Fruit fly (Drosophila melanogaster) whole organism, embryonic: ENCODE data around the gene CG4293.

Source experiments
- Adf1 ChIP-seq: fragments of 200-800 bp; sonication (Bioruptor generic); IDR thresholded peaks from 2 replicates; pipeline ENCODE4 v1.3.6; 2022; ENCODE audit warnings: missing biosample characterization, missing genetic modification characterization
- Atf6 ChIP-seq: fragments of 200-800 bp; sonication (Bioruptor generic); IDR thresholded peaks from 2 replicates; pipeline ENCODE4 v1.3.6; 2022; ENCODE audit warnings: missing biosample characterization, missing genetic modification characterization
- BtbVII ChIP-seq: fragments of 200-800 bp; sonication (Bioruptor generic); optimal IDR thresholded peaks from 3 replicates; lab custom pipeline; 2017; ENCODE audit warnings: missing biosample characterization, mild to moderate bottlenecking, missing genetic modification characterization
- CG14667 ChIP-seq: fragments of 200-800 bp; sonication (Bioruptor generic); IDR thresholded peaks from 2 replicates; pipeline ENCODE4 v1.3.6; 2022; ENCODE audit warnings: missing biosample characterization, missing genetic modification characterization
- CG15514 ChIP-seq: fragments of 200-800 bp; sonication (Bioruptor generic); optimal IDR thresholded peaks from 3 replicates; lab custom pipeline; 2017; ENCODE audit warnings: missing biosample characterization, missing genetic modification characterization, mild to moderate bottlenecking, moderate library complexity, missing genetic modification reagents
- CG16815 ChIP-seq: fragments of 200-800 bp; sonication (Bioruptor generic); optimal IDR thresholded peaks from 3 replicates; lab custom pipeline; 2017; ENCODE audit warnings: missing biosample characterization, mild to moderate bottlenecking, missing genetic modification characterization
- CG17361 ChIP-seq: fragments of 200-800 bp; sonication (Bioruptor generic); IDR thresholded peaks from 3 replicates; pipeline ENCODE4 v1.3.6; 2022; ENCODE audit warnings: missing biosample characterization, missing genetic modification characterization
- CG2199 ChIP-seq: fragments of 200-800 bp; sonication (Bioruptor generic); IDR thresholded peaks from 3 replicates; pipeline ENCODE4 v1.3.6; 2022; ENCODE audit warnings: missing biosample characterization, missing genetic modification characterization
- CG2712 ChIP-seq: fragments of 200-800 bp; optimal IDR thresholded peaks from 3 replicates; lab custom pipeline; 2019; ENCODE audit warnings: missing biosample characterization, mild to moderate bottlenecking, missing genetic modification characterization, moderate library complexity
- CG4360 ChIP-seq: fragments of 200-800 bp; sonication (Bioruptor generic); IDR thresholded peaks from 2 replicates; pipeline ENCODE4 v1.3.6; 2022; ENCODE audit warnings: missing biosample characterization, missing genetic modification characterization
- CG4424 ChIP-seq: fragments of 200-800 bp; sonication (Bioruptor generic); optimal IDR thresholded peaks from 3 replicates; lab custom pipeline; 2016; ENCODE audit warnings: missing biosample characterization, missing genetic modification characterization
- CG4707 ChIP-seq: fragments of 200-800 bp; sonication (Bioruptor generic); optimal IDR thresholded peaks from 2 replicates; lab custom pipeline; 2018; ENCODE audit warnings: missing biosample characterization, mild to moderate bottlenecking, missing genetic modification characterization, moderate library complexity
- CG4730 ChIP-seq: fragments of 200-800 bp; sonication (Bioruptor generic); IDR thresholded peaks from 2 replicates; pipeline ENCODE4 v1.3.6; 2022; ENCODE audit warnings: missing biosample characterization, missing genetic modification characterization
- CG6765 ChIP-seq: fragments of 200-800 bp; sonication (Bioruptor generic); optimal IDR thresholded peaks from 3 replicates; lab custom pipeline; 2017; ENCODE audit warnings: missing biosample characterization, mild to moderate bottlenecking, missing genetic modification characterization
- CG7839 ChIP-seq: fragments of 200-800 bp; sonication (Bioruptor generic); optimal IDR thresholded peaks from 3 replicates; lab custom pipeline; 2018; ENCODE audit warnings: missing biosample characterization, mild to moderate bottlenecking, missing genetic modification characterization, moderate library complexity
- CG8290 ChIP-seq, 3 experiments: fragments of 200-800 bp; sonication (Bioruptor generic); optimal IDR thresholded peaks; 2 replicates each; lab custom pipeline; 2016 to 2019; ENCODE audit warnings: missing biosample characterization in 3 of 3, missing genetic modification characterization in 3 of 3, mild to moderate bottlenecking in 2 of 3, moderate library complexity in 1 of 3
- CG8359 ChIP-seq: fragments of 200-800 bp; sonication (Bioruptor generic); optimal IDR thresholded peaks from 2 replicates; lab custom pipeline; 2017; ENCODE audit warnings: missing biosample characterization, mild to moderate bottlenecking, missing genetic modification characterization, borderline replicate concordance
- Dfd ChIP-seq, 2 experiments: fragments of >200 bp; optimal IDR thresholded peaks; 2 replicates each; lab custom pipeline; 2017; ENCODE audit warnings: missing biosample characterization in 2 of 2, missing genetic modification characterization in 2 of 2
- Eip74EF ChIP-seq, 2 experiments: fragments of 200-800 bp in 1 of 2; fragments of >200 bp in 1 of 2; sonication (Bioruptor generic) in 1 of 2; optimal IDR thresholded peaks; 2 replicates each; lab custom pipeline; 2017 to 2019; ENCODE audit warnings: missing biosample characterization in 2 of 2, missing genetic modification characterization in 2 of 2, mild to moderate bottlenecking in 1 of 2, moderate library complexity in 1 of 2
- Ets65A ChIP-seq: fragments of 200-800 bp; sonication (Bioruptor generic); peaks from one replicate; lab custom pipeline; 2016; ENCODE audit warnings: missing biosample characterization, missing genetic modification characterization
- Fer3 ChIP-seq: fragments of 200-800 bp; sonication (Bioruptor generic); optimal IDR thresholded peaks from 2 replicates; lab custom pipeline; 2018; ENCODE audit warnings: missing biosample characterization, mild to moderate bottlenecking, missing genetic modification characterization, moderate library complexity
- GATAe ChIP-seq: fragments of 200-800 bp; sonication (Bioruptor generic); conservative IDR thresholded peaks from 2 replicates; pipeline ENCODE4 v1.3.6; 2022; ENCODE audit warnings: missing biosample characterization, missing genetic modification characterization
- Hand ChIP-seq: fragments of 200-800 bp; sonication (Bioruptor generic); optimal IDR thresholded peaks from 2 replicates; lab custom pipeline; 2017; ENCODE audit warnings: mild to moderate bottlenecking, missing biosample characterization, missing genetic modification reagents, missing genetic modification characterization
- Med ChIP-seq: fragments of 200-800 bp; sonication (Bioruptor generic); peaks from one replicate; lab custom pipeline; 2016; ENCODE audit warnings: missing biosample characterization, missing genetic modification characterization, mild to moderate bottlenecking, inconsistent platforms, moderate library complexity
- Side ChIP-seq: fragments of 200-800 bp; sonication (Bioruptor generic); optimal IDR thresholded peaks from 2 replicates; lab custom pipeline; 2016; ENCODE audit warnings: missing biosample characterization, missing genetic modification characterization
- Trl ChIP-seq, 3 experiments: fragments of >200 bp in 2 of 3; fragments of 200-800 bp in 1 of 3; sonication (Bioruptor generic) in 1 of 3; optimal IDR thresholded peaks; 2 replicates in 1 of 3; 3 replicates in 2 of 3; lab custom pipeline; 2016 to 2017; ENCODE audit warnings: missing biosample characterization in 1 of 3, missing genetic modification characterization in 1 of 3
- Vsx1 ChIP-seq: fragments of 200-800 bp; sonication (Bioruptor generic); optimal IDR thresholded peaks from 2 replicates; lab custom pipeline; 2017; ENCODE audit warnings: missing biosample characterization, mild to moderate bottlenecking, missing genetic modification characterization, missing genetic modification reagents
- Xbp1 ChIP-seq: fragments of 200-800 bp; sonication (Bioruptor generic); optimal IDR thresholded peaks from 3 replicates; lab custom pipeline; 2016; ENCODE audit warnings: missing biosample characterization, mild to moderate bottlenecking, missing genetic modification characterization
- ap ChIP-seq: fragments of 200-800 bp; sonication (Bioruptor generic); IDR thresholded peaks from 2 replicates; pipeline ENCODE4 v1.3.6; 2022; ENCODE audit warnings: missing biosample characterization, missing genetic modification characterization
- bab2 ChIP-seq: fragments of 200-800 bp; sonication (Bioruptor generic); optimal IDR thresholded peaks from 2 replicates; lab custom pipeline; 2016; ENCODE audit warnings: missing biosample characterization, missing genetic modification characterization
- br ChIP-seq: fragments of >200 bp; optimal IDR thresholded peaks from 2 replicates; lab custom pipeline; 2017
- bsh ChIP-seq, 2 experiments: fragments of 200-800 bp; sonication (Bioruptor generic); optimal IDR thresholded peaks; 2 replicates each; lab custom pipeline; 2017 to 2018; ENCODE audit warnings: mild to moderate bottlenecking in 2 of 2, missing biosample characterization in 2 of 2, missing genetic modification characterization in 2 of 2, moderate library complexity in 1 of 2
- caup ChIP-seq: fragments of 200-800 bp; sonication (Bioruptor generic); optimal IDR thresholded peaks from 3 replicates; lab custom pipeline; 2017; ENCODE audit warnings: missing biosample characterization, mild to moderate bottlenecking, missing genetic modification characterization, moderate library complexity; ENCODE audit not compliant: severe bottlenecking
- cg ChIP-seq: fragments of 200-800 bp; sonication (Bioruptor generic); optimal IDR thresholded peaks from 3 replicates; lab custom pipeline; 2019; ENCODE audit warnings: missing biosample characterization, mild to moderate bottlenecking, missing genetic modification characterization, moderate library complexity
- ci ChIP-seq: fragments of 200-800 bp; sonication (Bioruptor generic); IDR thresholded peaks from 3 replicates; pipeline ENCODE4 v1.3.6; 2022; ENCODE audit warnings: missing biosample characterization, missing genetic modification characterization
- crp ChIP-seq, 2 experiments: fragments of 200-800 bp; sonication (Bioruptor generic); optimal IDR thresholded peaks; 2 replicates in 1 of 2; 3 replicates in 1 of 2; lab custom pipeline; 2017; ENCODE audit warnings: missing biosample characterization in 2 of 2, missing genetic modification characterization in 2 of 2, mild to moderate bottlenecking in 1 of 2, moderate library complexity in 1 of 2
- eve ChIP-seq, 2 experiments: fragments of >200 bp; optimal IDR thresholded peaks; 2 replicates each; lab custom pipeline; 2017; ENCODE audit warnings: missing biosample characterization in 2 of 2, missing genetic modification characterization in 2 of 2
- fu2 ChIP-seq: fragments of 200-800 bp; sonication (Bioruptor generic); optimal IDR thresholded peaks from 2 replicates; lab custom pipeline; 2016; ENCODE audit warnings: missing biosample characterization, missing genetic modification characterization
- gem ChIP-seq: fragments of 200-800 bp; sonication (Bioruptor generic); optimal IDR thresholded peaks from 2 replicates; lab custom pipeline; 2019; ENCODE audit warnings: missing biosample characterization, mild to moderate bottlenecking, missing genetic modification characterization, moderate library complexity
- grau ChIP-seq: fragments of 200-800 bp; optimal IDR thresholded peaks from 3 replicates; lab custom pipeline; 2019; ENCODE audit warnings: missing biosample characterization, mild to moderate bottlenecking, missing genetic modification characterization, moderate library complexity
- gt ChIP-seq: fragments of 200-800 bp; sonication (Bioruptor generic); IDR thresholded peaks from 2 replicates; pipeline ENCODE4 v1.3.6; 2022; ENCODE audit warnings: missing biosample characterization, missing genetic modification characterization
- hb ChIP-seq: fragments of 200-800 bp; sonication (Bioruptor generic); IDR thresholded peaks from 3 replicates; pipeline ENCODE4 v1.3.6; 2022; ENCODE audit warnings: missing biosample characterization, missing genetic modification characterization; ENCODE audit not compliant: partially characterized antibody
- kah ChIP-seq: fragments of 200-800 bp; sonication (Bioruptor generic); optimal IDR thresholded peaks from 2 replicates; lab custom pipeline; 2018; ENCODE audit warnings: missing biosample characterization, mild to moderate bottlenecking, missing genetic modification characterization
- lilli ChIP-seq: fragments of 200-800 bp; sonication (Bioruptor generic); optimal IDR thresholded peaks from 3 replicates; lab custom pipeline; 2016; ENCODE audit warnings: missing biosample characterization, missing genetic modification characterization
- mld ChIP-seq: fragments of 200-800 bp; sonication (Bioruptor generic); IDR thresholded peaks from 3 replicates; pipeline ENCODE4 v1.3.6; 2022; ENCODE audit warnings: missing biosample characterization, missing genetic modification characterization; ENCODE audit not compliant: partially characterized antibody
- nau ChIP-seq: fragments of 200-800 bp; sonication (Bioruptor generic); optimal IDR thresholded peaks from 3 replicates; lab custom pipeline; 2017; ENCODE audit warnings: missing biosample characterization, mild to moderate bottlenecking, missing genetic modification characterization, missing genetic modification reagents
- sens ChIP-seq: fragments of 200-800 bp; sonication (Bioruptor generic); peaks from one replicate; lab custom pipeline; 2016; ENCODE audit warnings: missing biosample characterization, missing genetic modification characterization
- zf30C ChIP-seq: fragments of 200-800 bp; sonication (Bioruptor generic); optimal IDR thresholded peaks from 3 replicates; lab custom pipeline; 2018; ENCODE audit warnings: missing biosample characterization, mild to moderate bottlenecking, missing genetic modification characterization

Gene CG4293

DNA sequence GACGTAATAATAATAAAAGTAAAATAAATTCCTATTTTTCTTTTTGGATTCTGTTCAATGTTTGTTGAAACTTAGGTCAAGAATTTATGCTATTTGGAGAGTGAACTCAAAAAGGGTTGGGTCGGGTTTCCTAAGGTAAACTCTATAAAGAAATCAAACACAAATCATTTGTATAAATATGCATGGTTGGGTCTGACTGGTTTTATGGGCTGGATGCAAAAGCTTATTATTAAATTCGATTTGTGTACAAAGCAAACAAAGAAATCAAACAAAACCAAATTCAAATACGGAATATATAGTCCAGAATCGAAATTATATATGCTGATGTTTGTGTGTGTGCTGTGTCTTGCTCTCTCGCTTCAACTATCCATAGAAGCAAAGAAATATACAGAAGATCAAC lies 14.4 kb downstream of the CG4293 start (continued):
- no peak for TF ChIP-seq Trl (optimal IDR thresholded peaks at IDR 0.05; lab: Kevin White, UChicago)
- no peak for TF ChIP-seq Trl (GFP tag; optimal IDR thresholded peaks at IDR 0.05; lab: Kevin White, UChicago)
- peak; percentile 30 for TF ChIP-seq nau (GFP tag; lab: Kevin White, UChicago)
- TF ChIP-seq crp (GFP tag; optimal IDR thresholded peaks at IDR 0.05; lab: Kevin White, UChicago): no peak
- TF ChIP-seq bab2: peak; percentile 33
- TF ChIP-seq bsh (GFP tag; optimal IDR thresholded peaks at IDR 0.05; lab: Kevin White, UChicago): peak in 1 of 2 experiments; percentile 35
- TF ChIP-seq CG14667 (GFP tag; lab: Robert Waterston, UW): no peak
- peak; percentile 57 for TF ChIP-seq CG15514 (GFP tag; lab: Kevin White, UChicago)
- TF ChIP-seq CG8290 (GFP tag; optimal IDR thresholded peaks at IDR 0.05; lab: Kevin White, UChicago): no peak
- TF ChIP-seq CG8290 (tag; optimal IDR thresholded peaks at IDR 0.05; lab: Kevin White, UChicago): peak in 1 of 2 experiments; percentile 73
- peak in 1 of 2 experiments; percentile 7 for TF ChIP-seq Eip74EF (GFP tag; optimal IDR thresholded peaks at IDR 0.05; lab: Kevin White, UChicago)
- TF ChIP-seq CG6765 (GFP tag; lab: Kevin White, UChicago): peak; percentile 32
- no peak for TF ChIP-seq CG2712
- TF ChIP-seq grau (tag; lab: Kevin White, UChicago): peak; percentile 13
- peak; percentile 13 for TF ChIP-seq CG7839
- peak; percentile 17 for TF ChIP-seq BtbVII (GFP tag; lab: Kevin White, UChicago)
- no peak for TF ChIP-seq Dfd (GFP tag; optimal IDR thresholded peaks at IDR 0.05; lab: Kevin White, UChicago)
- TF ChIP-seq CG2199 (GFP tag; lab: Robert Waterston, UW): no peak
- peak; percentile 45 for TF ChIP-seq Fer3 (tag; lab: Kevin White, UChicago)
- TF ChIP-seq Adf1 (GFP tag; lab: Robert Waterston, UW): no peak
- no peak for TF ChIP-seq fu2 (GFP tag; lab: Kevin White, UChicago)
- peak; percentile 22; the same call in 1 of the 2 replicates for TF ChIP-seq Atf6 (GFP tag; lab: Robert Waterston, UW)
- peak; percentile 29 for TF ChIP-seq Vsx1 (GFP tag; lab: Kevin White, UChicago)
- TF ChIP-seq gt (GFP tag; lab: Robert Waterston, UW): no peak

dm6 chrX:512527-512926 lies 17.6 kb downstream of the CG4293 start:
- TF ChIP-seq bsh (GFP tag; optimal IDR thresholded peaks at IDR 0.05; lab: Kevin White, UChicago): peak in 1 of 2 experiments; percentile 40
- TF ChIP-seq br (lab: Kevin White, UChicago): no peak
- no peak for TF ChIP-seq GATAe (GFP tag; lab: Robert Waterston, UW)
- no peak for TF ChIP-seq hb
- peak; percentile 25 for TF ChIP-seq gem (tag; lab: Kevin White, UChicago)
- TF ChIP-seq caup (GFP tag; lab: Kevin White, UChicago): no peak
- no peak for TF ChIP-seq CG4424
- peak; percentile 4 for TF ChIP-seq lilli (GFP tag; lab: Kevin White, UChicago)
- TF ChIP-seq eve (GFP tag; optimal IDR thresholded peaks at IDR 0.05; lab: Kevin White, UChicago): peak in 1 of 2 experiments; percentile 37
- TF ChIP-seq CG8359: no peak
- TF ChIP-seq Hand (GFP tag; lab: Kevin White, UChicago): no peak
- TF ChIP-seq CG4360 (GFP tag; lab: Robert Waterston, UW): 0 out of 2 replicates have a peak, but pooled peaks have one; percentile 8
- TF ChIP-seq Ets65A (GFP tag; lab: Kevin White, UChicago): peak; percentile 89
- TF ChIP-seq Side (GFP tag; lab: Kevin White, UChicago): peak; percentile 6
- TF ChIP-seq ap (GFP tag; lab: Robert Waterston, UW): no peak
- 0 out of 3 replicates have a peak, but pooled peaks have one; percentile 13 for TF ChIP-seq CG17361 (GFP tag; lab: Robert Waterston, UW)
- no peak for TF ChIP-seq CG16815 (GFP tag; lab: Kevin White, UChicago)
- no peak for TF ChIP-seq CG4730 (GFP tag; lab: Robert Waterston, UW)
- TF ChIP-seq mld (GFP tag; lab: Robert Waterston, UW): no peak
- TF ChIP-seq Xbp1 (GFP tag; lab: Kevin White, UChicago): peak; percentile 6
- peak; percentile 83 for TF ChIP-seq sens
- TF ChIP-seq ci: 0 out of 3 replicates have a peak, but pooled peaks have one; percentile 16
- peak; percentile 48 for TF ChIP-seq Med
- TF ChIP-seq kah (GFP tag; lab: Kevin White, UChicago): no peak
- peak; percentile 10 for TF ChIP-seq CG2712
- TF ChIP-seq CG4707 (GFP tag; lab: Kevin White, UChicago): no peak
- TF ChIP-seq zf30C: peak; percentile 64
- TF ChIP-seq cg (GFP tag; lab: Kevin White, UChicago): peak; percentile 15
